Worm (Caenorhabditis elegans): ENCODE results near the gene spk-1.
"Not testable (repeated sequence)": the region's sequence is repeated elsewhere in the genome, so short reads cannot be mapped to it uniquely, and the experiment has no call there.

ce11 chrIII:9449351-9449750, 7.1 kb upstream of the spk-1 start:
- TF ChIP-seq ztf-4 (tag; optimal IDR thresholded peaks at IDR 0.05); pqm-1 (tag; optimal IDR thresholded peaks at IDR 0.05); elt-3 (tag; optimal IDR thresholded peaks at IDR 0.05); lir-3 (tag; optimal IDR thresholded peaks at IDR 0.05; ENCODE audit: poor library complexity); ztf-11 (tag; optimal IDR thresholded peaks at IDR 0.05); unc-86 (tag; optimal IDR thresholded peaks at IDR 0.05); nhr-76 (tag; optimal IDR thresholded peaks at IDR 0.05); unc-62 (GFP tag; optimal IDR thresholded peaks at IDR 0.05); ceh-82 (tag; optimal IDR thresholded peaks at IDR 0.05); lin-39 (tag; optimal IDR thresholded peaks at IDR 0.05); elt-2 (tag; optimal IDR thresholded peaks at IDR 0.05); ama-1 (optimal IDR thresholded peaks at IDR 0.05); nhr-28 (tag; optimal IDR thresholded peaks at IDR 0.05); nhr-77 (tag; optimal IDR thresholded peaks at IDR 0.05): not testable (repeated sequence)

Measured in whole organism, L1 larva.